Worm (Caenorhabditis elegans) whole organism, midembryonic: ENCODE results near the gene F21C10.3.

ENCODE experiments used
- cog-1 ChIP-seq: sonication (generic microtip); optimal IDR thresholded peaks from 2 replicates; lab custom pipeline; 2016; ENCODE audit warnings: missing genetic modification characterization, missing compliant biosample characterization
- flt-1 ChIP-seq: fragments of 200-800 bp; sonication (Bioruptor generic); IDR thresholded peaks from 2 replicates; pipeline ENCODE4 v1.3.6; 2022; ENCODE audit warnings: missing genetic modification characterization, missing compliant biosample characterization
- klf-2 ChIP-seq: fragments of 200-800 bp; sonication (Bioruptor generic); conservative IDR thresholded peaks from 2 replicates; pipeline ENCODE4 v1.3.6; 2022; ENCODE audit warnings: missing genetic modification reagents, missing genetic modification characterization, missing compliant biosample characterization
- med-1 ChIP-seq: sonication (generic microtip); optimal IDR thresholded peaks from 2 replicates; lab custom pipeline; 2017; ENCODE audit warnings: missing genetic modification characterization, mild to moderate bottlenecking, missing compliant biosample characterization, antibody characterized with exemption, missing genetic modification reagents; ENCODE audit not compliant: insufficient read depth
- tab-1 ChIP-seq: fragments of 200-800 bp; sonication (Bioruptor generic); IDR thresholded peaks from 2 replicates; pipeline ENCODE4 v1.3.6; 2022; ENCODE audit warnings: missing genetic modification characterization, missing compliant biosample characterization

DNA sequence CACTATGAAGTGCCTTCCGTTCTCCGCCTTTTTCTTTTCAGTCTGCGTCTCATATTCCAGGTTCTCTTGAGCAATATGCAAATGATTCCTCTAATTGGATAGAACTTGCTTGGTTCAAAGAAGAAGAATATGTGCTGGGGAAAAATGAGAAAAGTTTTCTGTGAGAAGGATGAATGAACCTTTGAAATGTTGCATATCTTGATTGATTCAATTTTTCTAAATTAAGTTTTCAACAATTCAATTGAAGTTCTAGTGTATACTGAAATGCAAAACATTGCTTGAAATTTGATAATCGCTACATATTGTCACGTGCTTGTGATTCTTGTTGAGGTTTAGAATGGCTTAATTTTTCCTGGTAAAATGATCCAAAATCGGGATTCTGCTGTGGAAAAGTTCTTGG, 29.7 kb downstream of the F21C10.3 start:
- TF ChIP-seq klf-2, result no peak
- TF ChIP-seq flt-1 (GFP tag; lab: Robert Waterston, UW), result no peak
- TF ChIP-seq tab-1 (GFP tag; lab: Robert Waterston, UW), result no peak
- no peak for TF ChIP-seq med-1
- no peak for TF ChIP-seq cog-1 (tag; lab: Kevin White, UChicago)
